Fruit fly (Drosophila melanogaster) S2 (cell line): ENCODE results near the gene CG42710.

ENCODE experiments used
- CG8478 ChIP-seq: fragments of >200 bp; optimal IDR thresholded peaks from 2 replicates; lab custom pipeline; 2018
- CTCF ChIP-seq, 2 experiments: fragments of >200 bp; optimal IDR thresholded peaks; 2 replicates each; lab custom pipeline; 2018

DNA sequence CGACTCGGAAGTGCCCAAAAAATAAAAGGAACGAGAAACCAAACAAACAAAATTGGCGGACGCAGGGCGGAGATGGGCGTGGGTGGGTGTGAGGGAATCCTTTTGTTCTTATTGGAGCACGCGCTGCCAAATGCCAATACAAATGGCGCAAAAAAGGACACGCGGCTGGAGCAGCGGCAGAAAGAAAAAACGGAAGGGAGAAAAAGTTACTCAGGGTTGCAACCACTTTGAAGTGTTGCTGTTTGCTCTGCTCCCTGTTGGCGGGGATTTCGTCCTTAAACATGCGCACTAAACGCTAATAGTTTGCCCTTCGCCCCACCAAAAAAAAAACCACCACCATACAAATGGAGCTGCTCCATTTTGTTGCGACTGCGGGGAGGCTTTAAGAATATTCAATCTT lies 34.8 kb downstream of the CG42710 start:
- TF ChIP-seq CTCF (optimal IDR thresholded peaks at IDR 0.05; lab: Kevin White, UChicago) (no peak), CG8478 (lab: Kevin White, UChicago) (no peak)
